Worm (Caenorhabditis elegans): ENCODE measurements around the gene col-156.

- TF ChIP-seq ama-1 (optimal IDR thresholded peaks at IDR 0.05) (no peak), elt-3 (tag; optimal IDR thresholded peaks at IDR 0.05) (no peak), R02D3.7 (tag; optimal IDR thresholded peaks at IDR 0.05) (no peak), elt-1 (tag; optimal IDR thresholded peaks at IDR 0.05) (no peak), snpc-4 (tag; optimal IDR thresholded peaks at IDR 0.05) (no peak), skn-1 (tag; optimal IDR thresholded peaks at IDR 0.05) (no peak), ztf-4 (tag; optimal IDR thresholded peaks at IDR 0.05) (no peak), aly-2 (tag; optimal IDR thresholded peaks at IDR 0.05) (no peak)
These were observed at the start of gene col-156 for ce11 chrV:11450257-11450656.

Data from whole organism, L2 larva.